1 fruit fly cellular context compared by ENCODE assay signal in the genomic region with DNA sequence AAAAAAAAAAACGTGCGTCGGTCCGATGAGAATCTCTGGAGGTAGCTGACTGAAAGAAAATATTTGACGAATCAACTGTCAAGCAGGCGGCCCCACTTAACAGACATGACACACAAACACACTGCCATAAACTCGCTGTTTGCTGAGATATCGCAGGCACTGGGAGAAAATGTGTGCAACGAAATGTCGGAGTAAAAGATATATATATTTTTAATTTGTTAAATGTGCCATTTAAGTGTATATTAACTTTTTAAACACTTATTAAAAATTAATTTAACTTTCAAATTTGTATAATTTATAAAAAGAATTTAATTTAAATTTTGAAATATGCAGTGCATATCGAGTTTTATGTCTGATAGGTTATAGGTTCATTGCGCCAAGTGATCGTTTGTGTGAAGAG.
TF ChIP-seq lines count a peak whose summit lies in the region.

No protein-coding gene starts in this region.

TF ChIP-seq in whole organism, embryonic, 481 proteins besides CTCF, POLR2A, EP300 and RAD21 (continued from another document):
- TF ChIP-seq CG9437 (GFP tag; optimal IDR thresholded peaks at IDR 0.05; lab: Kevin White, UChicago) (no peak), CG13424 (tag; optimal IDR thresholded peaks at IDR 0.05; lab: Kevin White, UChicago) (peak; percentile 36), zen (tag; optimal IDR thresholded peaks at IDR 0.05; lab: Kevin White, UChicago) (peak; percentile 19), hth (optimal IDR thresholded peaks at IDR 0.05; lab: Kevin White, UChicago) (no peak), Jarid2 (GFP tag; optimal IDR thresholded peaks at IDR 0.05; lab: Kevin White, UChicago) (no peak), CG1024 (GFP tag; IDR thresholded peaks at IDR 0.05; lab: Robert Waterston, UW) (0 out of 2 replicates have a peak, but pooled peaks have one; percentile 24), ind (GFP tag; optimal IDR thresholded peaks at IDR 0.05; lab: Kevin White, UChicago) (peak; percentile 48), lola (GFP tag; optimal IDR thresholded peaks at IDR 0.05; lab: Kevin White, UChicago) (peak in 1 of 3 experiments; percentile 42), CG30403 (GFP tag; optimal IDR thresholded peaks at IDR 0.05; lab: Kevin White, UChicago) (peak; percentile 42), CG3838 (GFP tag; optimal IDR thresholded peaks at IDR 0.05; lab: Kevin White, UChicago) (no peak), gsb (GFP tag; IDR thresholded peaks at IDR 0.05; lab: Robert Waterston, UW) (no peak), CG11696 (GFP tag; IDR thresholded peaks at IDR 0.05; lab: Robert Waterston, UW) (0 out of 2 replicates have a peak, but pooled peaks have one; percentile 15), dysf (GFP tag; IDR thresholded peaks at IDR 0.05; lab: Robert Waterston, UW) (peak; percentile 57; the same call in 2 of the 3 replicates), shn (GFP tag; optimal IDR thresholded peaks at IDR 0.05; lab: Kevin White, UChicago) (no peak), CG1233 (GFP tag; optimal IDR thresholded peaks at IDR 0.05; lab: Kevin White, UChicago) (peak; percentile 8), CG14667 (GFP tag; IDR thresholded peaks at IDR 0.05; lab: Robert Waterston, UW) (no peak), CG5245 (GFP tag; optimal IDR thresholded peaks at IDR 0.05; lab: Kevin White, UChicago) (peak; percentile 63), Max (GFP tag; optimal IDR thresholded peaks at IDR 0.05; lab: Kevin White, UChicago) (peak; percentile 29), HHEX (GFP tag; optimal IDR thresholded peaks at IDR 0.05; lab: Kevin White, UChicago) (peak; percentile 46), bsh (GFP tag; optimal IDR thresholded peaks at IDR 0.05; lab: Kevin White, UChicago) (peak in 1 of 2 experiments; percentile 68), CG13775 (GFP tag; optimal IDR thresholded peaks at IDR 0.05; lab: Kevin White, UChicago) (peak; percentile 39), CG7372 (GFP tag; IDR thresholded peaks at IDR 0.05; lab: Robert Waterston, UW) (0 out of 2 replicates have a peak, but pooled peaks have one; percentile 9), ssp (GFP tag; IDR thresholded peaks at IDR 0.05; lab: Robert Waterston, UW) (peak; percentile 26; the same call in 1 of the 2 replicates), gcm (GFP tag; optimal IDR thresholded peaks at IDR 0.05; lab: Kevin White, UChicago) (peak; percentile 68), klu (GFP tag; IDR thresholded peaks at IDR 0.05; lab: Robert Waterston, UW) (0 out of 2 replicates have a peak, but pooled peaks have one; percentile 26), CG11560 (tag; IDR thresholded peaks at IDR 0.05; lab: Robert Waterston, UW) (0 out of 3 replicates have a peak, but pooled peaks have one; percentile 12), ERR (GFP tag; optimal IDR thresholded peaks at IDR 0.05; lab: Kevin White, UChicago) (no peak), CG12391 (tag; optimal IDR thresholded peaks at IDR 0.05; lab: Kevin White, UChicago) (peak; percentile 58), tio (GFP tag; optimal IDR thresholded peaks at IDR 0.05; lab: Kevin White, UChicago) (no peak), pan (optimal IDR thresholded peaks at IDR 0.05; lab: Kevin White, UChicago) (no peak), pan (GFP tag; optimal IDR thresholded peaks at IDR 0.05 in 1 of 2, IDR thresholded peaks at IDR 0.05 in 1 of 2) (peak in 1 of 2 experiments; percentile 75), sc (optimal IDR thresholded peaks at IDR 0.05; lab: Kevin White, UChicago) (no peak), sc (GFP tag; optimal IDR thresholded peaks at IDR 0.05; lab: Kevin White, UChicago) (peak; percentile 20), CG8089 (GFP tag; optimal IDR thresholded peaks at IDR 0.05; lab: Kevin White, UChicago) (no peak), Ptx1 (GFP tag; IDR thresholded peaks at IDR 0.05; lab: Robert Waterston, UW) (peak; percentile 57; the same call in 1 of the 2 replicates), Hey (tag; optimal IDR thresholded peaks at IDR 0.05; lab: Kevin White, UChicago) (no peak), D (optimal IDR thresholded peaks at IDR 0.05; lab: Kevin White, UChicago) (no peak), D (GFP tag; optimal IDR thresholded peaks at IDR 0.05; lab: Kevin White, UChicago) (peak; percentile 57), ATbp (GFP tag; optimal IDR thresholded peaks at IDR 0.05; lab: Kevin White, UChicago) (peak; percentile 66), fd64A (GFP tag; optimal IDR thresholded peaks at IDR 0.05; lab: Kevin White, UChicago) (peak; percentile 47), tap (tag; optimal IDR thresholded peaks at IDR 0.05; lab: Kevin White, UChicago) (peak; percentile 34), vvl (GFP tag; IDR thresholded peaks at IDR 0.05; lab: Robert Waterston, UW) (peak; percentile 71), az2 (GFP tag; optimal IDR thresholded peaks at IDR 0.05; lab: Kevin White, UChicago) (peak; percentile 33), sr (GFP tag; IDR thresholded peaks at IDR 0.05; lab: Robert Waterston, UW) (no peak), jigr1 (GFP tag; IDR thresholded peaks at IDR 0.05; lab: Robert Waterston, UW) (no peak), CG12104 (GFP tag; optimal IDR thresholded peaks at IDR 0.05; lab: Kevin White, UChicago) (peak; percentile 68), nom (GFP tag; optimal IDR thresholded peaks at IDR 0.05; lab: Kevin White, UChicago) (peak; percentile 32), croc (GFP tag; conservative IDR thresholded peaks at IDR 0.05; lab: Robert Waterston, UW) (peak; percentile 38; the same call in 1 of the 3 replicates), Med (GFP tag; lab: Kevin White, UChicago) (peak; percentile 54), odd (GFP tag; optimal IDR thresholded peaks at IDR 0.05; lab: Kevin White, UChicago) (no peak), fru (optimal IDR thresholded peaks at IDR 0.05; lab: Kevin White, UChicago) (no peak), H2.0 (GFP tag; IDR thresholded peaks at IDR 0.05; lab: Robert Waterston, UW) (peak; percentile 18; the same call in 1 of the 2 replicates), Lhr (GFP tag; optimal IDR thresholded peaks at IDR 0.05; lab: Kevin White, UChicago) (no peak), D19A (tag; optimal IDR thresholded peaks at IDR 0.05; lab: Kevin White, UChicago) (peak; percentile 69), Vsx1 (GFP tag; optimal IDR thresholded peaks at IDR 0.05; lab: Kevin White, UChicago) (peak; percentile 31), Trl (optimal IDR thresholded peaks at IDR 0.05; lab: Kevin White, UChicago) (no peak), Trl (GFP tag; optimal IDR thresholded peaks at IDR 0.05; lab: Kevin White, UChicago) (no peak), unpg (GFP tag; optimal IDR thresholded peaks at IDR 0.05; lab: Kevin White, UChicago) (peak; percentile 75), ken (GFP tag; IDR thresholded peaks at IDR 0.05; lab: Robert Waterston, UW) (0 out of 3 replicates have a peak, but pooled peaks have one; percentile 31), mirr (GFP tag; optimal IDR thresholded peaks at IDR 0.05; lab: Kevin White, UChicago) (peak; percentile 16), CG4820 (GFP tag; optimal IDR thresholded peaks at IDR 0.05; lab: Kevin White, UChicago) (peak; percentile 56), BtbVII (GFP tag; optimal IDR thresholded peaks at IDR 0.05; lab: Kevin White, UChicago) (peak; percentile 58), CG33557 (GFP tag; optimal IDR thresholded peaks at IDR 0.05; lab: Kevin White, UChicago) (no peak), phol (tag; optimal IDR thresholded peaks at IDR 0.05; lab: Kevin White, UChicago) (peak; percentile 69), CG10267 (tag; optimal IDR thresholded peaks at IDR 0.05; lab: Kevin White, UChicago) (peak; percentile 71), CG10431 (GFP tag; optimal IDR thresholded peaks at IDR 0.05; lab: Kevin White, UChicago) (no peak), slp2 (GFP tag; optimal IDR thresholded peaks at IDR 0.05; lab: Kevin White, UChicago) (no peak), Aef1 (GFP tag; IDR thresholded peaks at IDR 0.05; lab: Robert Waterston, UW) (peak; percentile 52; the same call in 2 of the 3 replicates), Abd-B (GFP tag; optimal IDR thresholded peaks at IDR 0.05; lab: Kevin White, UChicago) (peak; percentile 51), CG18764 (GFP tag; optimal IDR thresholded peaks at IDR 0.05; lab: Kevin White, UChicago) (peak; percentile 56)
